Fruit fly (Drosophila melanogaster) whole organism, wandering third instar larva: ENCODE measurements around the gene Phs.

Experiments used
- Hr78 ChIP-seq: fragments of >200 bp; optimal IDR thresholded peaks from 2 replicates; lab custom pipeline; 2017; ENCODE audit warnings: missing biosample characterization, missing genetic modification characterization
- Hr83 ChIP-seq: fragments of 200-300 bp; sonication (Bioruptor generic); optimal IDR thresholded peaks from 2 replicates; lab custom pipeline; 2016; ENCODE audit warnings: missing biosample characterization, mild to moderate bottlenecking, missing genetic modification characterization, moderate library complexity; ENCODE audit not compliant: poor library complexity, severe bottlenecking
- br ChIP-seq: fragments of 200-800 bp; sonication (Bioruptor generic); optimal IDR thresholded peaks from 2 replicates; lab custom pipeline; 2016; ENCODE audit warnings: missing biosample characterization, missing genetic modification characterization
- h ChIP-seq: fragments of 200-800 bp; sonication (Bioruptor generic); optimal IDR thresholded peaks from 3 replicates; lab custom pipeline; 2016; ENCODE audit warnings: missing biosample characterization, mild to moderate bottlenecking, missing genetic modification characterization
- psq ChIP-seq: fragments of 200-800 bp; sonication (Bioruptor generic); optimal IDR thresholded peaks from 3 replicates; lab custom pipeline; 2017; ENCODE audit warnings: missing biosample characterization, mild to moderate bottlenecking, missing genetic modification characterization, moderate library complexity
- usp ChIP-seq: fragments of >200 bp; optimal IDR thresholded peaks from 2 replicates; lab custom pipeline; 2017; ENCODE audit warnings: missing biosample characterization, missing genetic modification characterization

- TF ChIP-seq usp, result no peak
- TF ChIP-seq br (GFP tag; lab: Kevin White, UChicago), result no peak
- TF ChIP-seq Hr83 (GFP tag; lab: Kevin White, UChicago), result no peak
- TF ChIP-seq h (GFP tag; lab: Kevin White, UChicago), result no peak
- TF ChIP-seq psq (GFP tag; lab: Kevin White, UChicago), result no peak
- TF ChIP-seq Hr78, result no peak
Measured at dm6 chr3L:15599190-15599589, 20.5 kb upstream of the Phs start.
